Worm (Caenorhabditis elegans) whole organism, midembryonic: ENCODE measurements around the gene ZK1320.2.

ENCODE experiments used
- flt-1 ChIP-seq: fragments of 200-800 bp; sonication (Bioruptor generic); IDR thresholded peaks from 2 replicates; pipeline ENCODE4 v1.3.6; 2022; ENCODE audit warnings: missing genetic modification characterization, missing compliant biosample characterization
- klf-2 ChIP-seq: fragments of 200-800 bp; sonication (Bioruptor generic); conservative IDR thresholded peaks from 2 replicates; pipeline ENCODE4 v1.3.6; 2022; ENCODE audit warnings: missing genetic modification reagents, missing genetic modification characterization, missing compliant biosample characterization
- med-1 ChIP-seq: sonication (generic microtip); optimal IDR thresholded peaks from 2 replicates; lab custom pipeline; 2017; ENCODE audit warnings: missing genetic modification characterization, mild to moderate bottlenecking, missing compliant biosample characterization, antibody characterized with exemption, missing genetic modification reagents; ENCODE audit not compliant: insufficient read depth
- tab-1 ChIP-seq: fragments of 200-800 bp; sonication (Bioruptor generic); IDR thresholded peaks from 2 replicates; pipeline ENCODE4 v1.3.6; 2022; ENCODE audit warnings: missing genetic modification characterization, missing compliant biosample characterization

DNA sequence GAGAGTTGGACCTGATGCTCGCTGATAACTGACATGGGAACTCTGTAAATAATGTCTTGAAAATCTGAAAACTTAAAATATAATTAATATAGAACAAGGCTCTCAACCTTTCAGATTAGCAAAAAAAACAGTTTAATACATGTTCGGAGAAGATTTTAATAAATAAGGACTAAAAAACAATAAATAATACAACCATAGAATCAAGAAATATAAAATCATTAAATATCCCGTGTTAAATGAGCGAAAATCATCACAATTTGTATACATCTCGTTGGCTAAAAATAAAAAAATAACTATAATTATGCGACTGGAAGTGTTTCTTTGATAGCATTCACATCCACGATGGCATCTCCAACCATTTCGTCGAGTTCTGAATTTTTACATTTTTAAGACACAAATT is 45.9 kb upstream of the ZK1320.2 start, which contains the start of gene Y53C12A.10:
- TF ChIP-seq med-1 (GFP tag; lab: Kevin White, UChicago) (no peak), flt-1 (GFP tag; lab: Robert Waterston, UW) (no peak), klf-2 (GFP tag; lab: Robert Waterston, UW) (no peak), tab-1 (no peak)
